Fruit fly (Drosophila melanogaster): Measurements from ENCODE around the gene betaNACtes1.
A peak's percentile ranks its signal among the peaks of the same experiment; 100 is the strongest.

betaNACtes1 gene

DNA sequence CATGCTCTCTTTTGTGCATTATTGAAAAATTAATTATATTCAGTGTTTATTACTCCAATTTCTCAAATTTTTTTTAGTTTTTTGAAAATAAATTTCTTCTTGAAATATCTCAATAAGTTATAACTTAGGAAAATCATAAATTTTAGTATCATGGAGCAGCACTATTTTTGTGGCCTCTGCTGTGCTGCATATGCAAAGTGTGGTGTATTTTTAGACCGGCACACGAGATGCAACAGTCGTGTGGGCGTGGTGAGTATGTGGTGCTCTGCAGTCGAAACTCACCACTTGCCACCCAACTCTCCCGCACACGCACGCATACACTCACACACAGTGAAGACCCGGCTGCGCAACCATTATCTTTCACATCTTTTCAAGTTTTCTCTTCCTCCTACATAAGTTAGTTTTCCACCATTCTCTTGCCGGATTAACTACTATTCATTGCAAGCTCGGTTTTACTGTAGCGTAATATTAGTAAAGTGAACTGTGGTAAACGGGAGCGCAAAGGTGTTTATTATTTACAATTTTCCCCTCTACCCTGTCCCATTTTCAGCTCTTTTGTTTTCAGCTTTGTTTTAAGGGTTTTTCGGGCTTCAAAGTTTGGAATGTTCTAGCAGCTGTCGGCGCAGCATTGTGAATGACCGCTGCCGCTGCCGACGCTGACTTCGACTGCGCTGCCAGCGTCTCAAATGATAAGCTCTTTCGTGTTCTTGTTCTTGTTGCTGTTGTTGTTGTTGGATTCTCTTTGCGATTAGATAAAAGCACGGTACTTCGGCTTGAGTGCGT, 36.2 kb upstream of the betaNACtes1 start (continued):
- TF ChIP-seq chif (GFP tag; optimal IDR thresholded peaks at IDR 0.05) (peak; percentile 7 to 54), pzg (GFP tag; optimal IDR thresholded peaks at IDR 0.05) (no peak), CG3847 (GFP tag; IDR thresholded peaks at IDR 0.05) (no peak), CG13287 (GFP tag; IDR thresholded peaks at IDR 0.05; ENCODE audit: partially characterized antibody) (no peak; the same call in 1 of the 2 replicates), Dref (GFP tag; IDR thresholded peaks at IDR 0.05) (no peak), pum (GFP tag; optimal IDR thresholded peaks at IDR 0.05) (peak; percentile 46), H15 (GFP tag; IDR thresholded peaks at IDR 0.05) (peak; percentile 41; the same call in 1 of the 3 replicates), tio (GFP tag; optimal IDR thresholded peaks at IDR 0.05) (peak; percentile 1), phol (tag; optimal IDR thresholded peaks at IDR 0.05) (peak; percentile 83), Atf-2 (GFP tag; optimal IDR thresholded peaks at IDR 0.05) (peak; percentile 22), dm (GFP tag; optimal IDR thresholded peaks at IDR 0.05) (no peak), trem (tag; optimal IDR thresholded peaks at IDR 0.05) (peak; percentile 47), Ssrp (tag; optimal IDR thresholded peaks at IDR 0.05) (peak; percentile 57), Rx (GFP tag; IDR thresholded peaks at IDR 0.05) (no peak), CG16815 (GFP tag; optimal IDR thresholded peaks at IDR 0.05) (no peak), Xrp1 (GFP tag; IDR thresholded peaks at IDR 0.05) (peak; percentile 83), CG17802 (tag; optimal IDR thresholded peaks at IDR 0.05) (peak; percentile 41), CG8765 (GFP tag; IDR thresholded peaks at IDR 0.05) (no peak), vnd (GFP tag; IDR thresholded peaks at IDR 0.05; ENCODE audit: partially characterized antibody) (no peak), CG12071 (GFP tag; optimal IDR thresholded peaks at IDR 0.05) (no peak), prd (optimal IDR thresholded peaks at IDR 0.05) (no peak), prd (GFP tag; IDR thresholded peaks at IDR 0.05) (peak; percentile 17; the same call in 1 of the 3 replicates), CG17829 (tag; optimal IDR thresholded peaks at IDR 0.05) (peak; percentile 60), CG31388 (GFP tag; optimal IDR thresholded peaks at IDR 0.05) (no peak), bab2 (GFP tag; optimal IDR thresholded peaks at IDR 0.05) (no peak), CG3726 (GFP tag; IDR thresholded peaks at IDR 0.05) (no peak), nerfin-2 (GFP tag; IDR thresholded peaks at IDR 0.05; ENCODE audit: partially characterized antibody) (no peak), exex (tag; optimal IDR thresholded peaks at IDR 0.05) (no peak), cwo (GFP tag; optimal IDR thresholded peaks at IDR 0.05) (peak; percentile 57), CG13123 (GFP tag; optimal IDR thresholded peaks at IDR 0.05) (no peak), CG13424 (tag; optimal IDR thresholded peaks at IDR 0.05) (peak; percentile 65), Ets65A (GFP tag) (peak; percentile 70), zf30C (GFP tag; optimal IDR thresholded peaks at IDR 0.05) (no peak), da (GFP tag; optimal IDR thresholded peaks at IDR 0.05) (no peak), tin (GFP tag; optimal IDR thresholded peaks at IDR 0.05) (peak; percentile 70), Hmr (GFP tag; optimal IDR thresholded peaks at IDR 0.05) (no peak), dmrt11E (tag; optimal IDR thresholded peaks at IDR 0.05) (peak; percentile 71), CG8944 (GFP tag; optimal IDR thresholded peaks at IDR 0.05) (no peak), CG17385 (GFP tag; optimal IDR thresholded peaks at IDR 0.05) (peak; percentile 59), CG8388 (GFP tag; optimal IDR thresholded peaks at IDR 0.05) (peak; percentile 77), CG3163 (GFP tag; optimal IDR thresholded peaks at IDR 0.05) (peak; percentile 30), wor (GFP tag; IDR thresholded peaks at IDR 0.05) (peak; percentile 39; the same call in 1 of the 2 replicates), D19A (tag; optimal IDR thresholded peaks at IDR 0.05) (peak; percentile 72), eyg (GFP tag; optimal IDR thresholded peaks at IDR 0.05) (no peak), aop (GFP tag; IDR thresholded peaks at IDR 0.05) (no peak), CG4328 (GFP tag; optimal IDR thresholded peaks at IDR 0.05) (peak; percentile 50), CG18262 (tag; optimal IDR thresholded peaks at IDR 0.05) (peak; percentile 67), slou (GFP tag; optimal IDR thresholded peaks at IDR 0.05) (no peak), Max (GFP tag; optimal IDR thresholded peaks at IDR 0.05) (peak; percentile 5), sim (GFP tag; IDR thresholded peaks at IDR 0.05) (peak; percentile 49; the same call in 1 of the 2 replicates)

Measured in whole organism, embryonic.